Fruit fly (Drosophila melanogaster) whole organism, embryonic: ENCODE measurements around the gene Gr9a.

Experiments used
- Adf1 ChIP-seq: fragments of 200-800 bp; sonication (Bioruptor generic); IDR thresholded peaks from 2 replicates; pipeline ENCODE4 v1.3.6; 2022; ENCODE audit warnings: missing biosample characterization, missing genetic modification characterization
- Awh ChIP-seq: fragments of 200-800 bp; sonication (Bioruptor generic); IDR thresholded peaks from 2 replicates; pipeline ENCODE4, ENCODE4 v1.3.6; 2022; ENCODE audit warnings: missing biosample characterization, missing genetic modification characterization
- CG10366 ChIP-seq: fragments of 200-800 bp; sonication (Bioruptor generic); IDR thresholded peaks from 2 replicates; pipeline ENCODE4 v1.3.6; 2022; ENCODE audit warnings: missing biosample characterization, missing genetic modification characterization
- CG11398 ChIP-seq: fragments of 200-800 bp; sonication (Bioruptor generic); optimal IDR thresholded peaks from 2 replicates; lab custom pipeline; 2016; ENCODE audit warnings: missing biosample characterization, missing genetic modification characterization
- CG11504 ChIP-seq: fragments of 200-800 bp; sonication (Bioruptor generic); optimal IDR thresholded peaks from 3 replicates; lab custom pipeline; 2019; ENCODE audit warnings: missing biosample characterization, mild to moderate bottlenecking, missing genetic modification characterization, moderate library complexity
- CG12071 ChIP-seq: fragments of 200-800 bp; sonication (Bioruptor generic); optimal IDR thresholded peaks from 3 replicates; lab custom pipeline; 2018; ENCODE audit warnings: missing biosample characterization, mild to moderate bottlenecking, missing genetic modification characterization
- CG12155 ChIP-seq: fragments of 200-800 bp; sonication (Bioruptor generic); optimal IDR thresholded peaks from 3 replicates; lab custom pipeline; 2016; ENCODE audit warnings: missing biosample characterization, missing genetic modification characterization
- CG12299 ChIP-seq: fragments of 200-800 bp; sonication (Bioruptor generic); optimal IDR thresholded peaks from 2 replicates; lab custom pipeline; 2018; ENCODE audit warnings: missing biosample characterization, mild to moderate bottlenecking, missing genetic modification characterization
- CG13287 ChIP-seq: fragments of 200-800 bp; sonication (Bioruptor generic); IDR thresholded peaks from 2 replicates; pipeline ENCODE4 v1.3.6; 2022; ENCODE audit warnings: missing biosample characterization, missing genetic modification characterization; ENCODE audit not compliant: partially characterized antibody
- CG15073 ChIP-seq: fragments of 200-800 bp; sonication (Bioruptor generic); optimal IDR thresholded peaks from 2 replicates; lab custom pipeline; 2016; ENCODE audit warnings: missing biosample characterization, missing genetic modification characterization
- CG17612 ChIP-seq: fragments of 200-800 bp; sonication (Bioruptor generic); IDR thresholded peaks from 2 replicates; pipeline ENCODE4 v1.3.6; 2022; ENCODE audit warnings: missing biosample characterization, missing genetic modification characterization
- CG17802 ChIP-seq: fragments of 200-800 bp; sonication (Bioruptor generic); optimal IDR thresholded peaks from 2 replicates; lab custom pipeline; 2018; ENCODE audit warnings: missing biosample characterization, mild to moderate bottlenecking, missing genetic modification characterization, moderate library complexity
- CG2199 ChIP-seq: fragments of 200-800 bp; sonication (Bioruptor generic); IDR thresholded peaks from 3 replicates; pipeline ENCODE4 v1.3.6; 2022; ENCODE audit warnings: missing biosample characterization, missing genetic modification characterization
- CG2712 ChIP-seq: fragments of 200-800 bp; optimal IDR thresholded peaks from 3 replicates; lab custom pipeline; 2019; ENCODE audit warnings: missing biosample characterization, mild to moderate bottlenecking, missing genetic modification characterization, moderate library complexity
- CG42726 ChIP-seq: fragments of 200-800 bp; sonication (Bioruptor generic); IDR thresholded peaks from 2 replicates; pipeline ENCODE4 v1.3.6; 2022; ENCODE audit warnings: missing biosample characterization, missing genetic modification characterization; ENCODE audit not compliant: partially characterized antibody
- CG6175 ChIP-seq: fragments of 200-800 bp; sonication (Bioruptor generic); IDR thresholded peaks from 3 replicates; pipeline ENCODE4 v1.3.6; 2022; ENCODE audit warnings: missing biosample characterization, missing genetic modification characterization
- CG6254 ChIP-seq: fragments of 200-800 bp; sonication (Bioruptor generic); optimal IDR thresholded peaks from 3 replicates; lab custom pipeline; 2017; ENCODE audit warnings: mild to moderate bottlenecking, missing biosample characterization, missing genetic modification reagents, missing genetic modification characterization
- CG6654 ChIP-seq: fragments of 200-800 bp; sonication (Bioruptor generic); optimal IDR thresholded peaks from 2 replicates; lab custom pipeline; 2017; ENCODE audit warnings: missing biosample characterization, mild to moderate bottlenecking, missing genetic modification characterization
- CG6813 ChIP-seq: fragments of 200-800 bp; sonication (Bioruptor generic); optimal IDR thresholded peaks from 2 replicates; lab custom pipeline; 2017; ENCODE audit warnings: missing biosample characterization, missing genetic modification characterization, mild to moderate bottlenecking, moderate library complexity, missing genetic modification reagents
- Drgx ChIP-seq: fragments of 200-800 bp; sonication (Bioruptor generic); IDR thresholded peaks from 2 replicates; pipeline ENCODE4 v1.3.6; 2022; ENCODE audit warnings: missing biosample characterization, missing genetic modification characterization
- Ets97D ChIP-seq: fragments of 200-800 bp; sonication (Bioruptor generic); optimal IDR thresholded peaks from 3 replicates; lab custom pipeline; 2016; ENCODE audit warnings: missing biosample characterization, missing genetic modification characterization
- H2.0 ChIP-seq: fragments of 200-800 bp; sonication (Bioruptor generic); IDR thresholded peaks from 2 replicates; pipeline ENCODE4 v1.3.6; 2022; ENCODE audit warnings: missing biosample characterization, missing genetic modification characterization
- Hr78 ChIP-seq, 2 experiments: fragments of 200-800 bp in 1 of 2; fragments of >200 bp in 1 of 2; sonication (Bioruptor generic) in 1 of 2; optimal IDR thresholded peaks; 2 replicates each; lab custom pipeline; 2017 to 2019; ENCODE audit warnings: missing biosample characterization in 2 of 2, missing genetic modification characterization in 2 of 2, mild to moderate bottlenecking in 1 of 2, moderate library complexity in 1 of 2
- Lim3 ChIP-seq: fragments of 200-800 bp; sonication (Bioruptor generic); IDR thresholded peaks from 2 replicates; pipeline ENCODE4 v1.3.6; 2022; ENCODE audit warnings: missing biosample characterization, missing genetic modification characterization
- NC2β ChIP-seq: fragments of 200-800 bp; sonication (Bioruptor generic); optimal IDR thresholded peaks from 2 replicates; lab custom pipeline; 2016; ENCODE audit warnings: missing biosample characterization, missing genetic modification characterization
- NK7.1 ChIP-seq: fragments of 200-800 bp; sonication (Bioruptor generic); optimal IDR thresholded peaks from 3 replicates; lab custom pipeline; 2016; ENCODE audit warnings: missing biosample characterization, missing genetic modification characterization
- Poxn ChIP-seq: fragments of 200-800 bp; sonication (Bioruptor generic); IDR thresholded peaks from 2 replicates; pipeline ENCODE4 v1.3.6; 2022; ENCODE audit warnings: missing biosample characterization, missing genetic modification characterization
- Ptx1 ChIP-seq: fragments of 200-800 bp; sonication (Bioruptor generic); IDR thresholded peaks from 2 replicates; pipeline ENCODE4 v1.3.6; 2022; ENCODE audit warnings: missing biosample characterization, missing genetic modification characterization
- Scr ChIP-seq: fragments of 200-800 bp; sonication (Bioruptor generic); IDR thresholded peaks from 2 replicates; pipeline ENCODE4 v1.3.6; 2022; ENCODE audit warnings: missing biosample characterization, missing genetic modification characterization; ENCODE audit not compliant: partially characterized antibody
- Sox100B ChIP-seq: fragments of 200-800 bp; sonication (Bioruptor generic); optimal IDR thresholded peaks from 3 replicates; lab custom pipeline; 2018; ENCODE audit warnings: missing biosample characterization, mild to moderate bottlenecking, missing genetic modification characterization
- Tbp ChIP-seq: fragments of >200 bp; optimal IDR thresholded peaks from 2 replicates; lab custom pipeline; 2018; ENCODE audit warnings: missing biosample characterization, missing genetic modification characterization
- Usf ChIP-seq: fragments of 200-800 bp; sonication (Bioruptor generic); optimal IDR thresholded peaks from 2 replicates; lab custom pipeline; 2017; ENCODE audit warnings: missing genotype, missing biosample characterization, missing genetic modification characterization
- Xrp1 ChIP-seq: fragments of 200-800 bp; sonication (Bioruptor generic); IDR thresholded peaks from 2 replicates; pipeline ENCODE4 v1.3.6; 2022; ENCODE audit warnings: missing biosample characterization, missing genetic modification characterization
- dimm ChIP-seq: fragments of 200-800 bp; sonication (Bioruptor generic); IDR thresholded peaks from 2 replicates; pipeline ENCODE4 v1.3.6; 2022; ENCODE audit warnings: missing biosample characterization, missing genetic modification characterization
- dmrt99B ChIP-seq: fragments of 200-800 bp; sonication (Bioruptor generic); optimal IDR thresholded peaks from 2 replicates; lab custom pipeline; 2018; ENCODE audit warnings: missing biosample characterization, mild to moderate bottlenecking, missing genetic modification characterization, moderate library complexity
- dysf ChIP-seq: fragments of 200-800 bp; sonication (Bioruptor generic); IDR thresholded peaks from 3 replicates; pipeline ENCODE4 v1.3.6; 2022; ENCODE audit warnings: missing biosample characterization, missing genetic modification characterization
- esg ChIP-seq: fragments of 200-800 bp; sonication (Bioruptor generic); conservative IDR thresholded peaks from 2 replicates; pipeline ENCODE4 v1.3.6; 2022; ENCODE audit warnings: missing biosample characterization, missing genetic modification characterization
- eve ChIP-seq, 2 experiments: fragments of >200 bp; optimal IDR thresholded peaks; 2 replicates each; lab custom pipeline; 2017; ENCODE audit warnings: missing biosample characterization in 2 of 2, missing genetic modification characterization in 2 of 2
- fru ChIP-seq: fragments of >200 bp; optimal IDR thresholded peaks from 2 replicates; lab custom pipeline; 2017
- nom ChIP-seq: fragments of 200-800 bp; sonication (Bioruptor generic); optimal IDR thresholded peaks from 2 replicates; lab custom pipeline; 2017; ENCODE audit warnings: missing biosample characterization, missing genetic modification characterization, mild to moderate bottlenecking, moderate library complexity, missing genetic modification reagents
- oc ChIP-seq: fragments of 200-800 bp; sonication (Bioruptor generic); optimal IDR thresholded peaks from 2 replicates; lab custom pipeline; 2018; ENCODE audit warnings: missing biosample characterization, mild to moderate bottlenecking, missing genetic modification characterization, moderate library complexity
- pan ChIP-seq, 4 experiments: fragments of >200 bp in 3 of 4; fragments of 200-800 bp in 1 of 4; sonication (Bioruptor generic) in 1 of 4; optimal IDR thresholded peaks in 3 of 4; IDR thresholded peaks in 1 of 4; 2 replicates each; pipeline versions ENCODE4 v1.3.6 to Lab custom; 2017 to 2022; ENCODE audit warnings: missing biosample characterization in 2 of 4, missing genetic modification characterization in 2 of 4, mixed read lengths in 1 of 4
- prd ChIP-seq, 3 experiments: fragments of >200 bp in 2 of 3; fragments of 200-800 bp in 1 of 3; sonication (Bioruptor generic) in 1 of 3; optimal IDR thresholded peaks in 2 of 3; IDR thresholded peaks in 1 of 3; 2 replicates in 2 of 3; 3 replicates in 1 of 3; pipeline versions ENCODE4 v1.3.6 to Lab custom; 2017 to 2022; ENCODE audit warnings: missing biosample characterization in 1 of 3, missing genetic modification characterization in 1 of 3
- repo ChIP-seq: fragments of 200-800 bp; sonication (Bioruptor generic); optimal IDR thresholded peaks from 2 replicates; lab custom pipeline; 2016; ENCODE audit warnings: missing biosample characterization, missing genetic modification characterization
- sens ChIP-seq: fragments of 200-800 bp; sonication (Bioruptor generic); peaks from one replicate; lab custom pipeline; 2016; ENCODE audit warnings: missing biosample characterization, missing genetic modification characterization
- sqz ChIP-seq: fragments of 200-800 bp; sonication (Bioruptor generic); optimal IDR thresholded peaks from 3 replicates; lab custom pipeline; 2018; ENCODE audit warnings: missing biosample characterization, mild to moderate bottlenecking, missing genetic modification characterization
- toy ChIP-seq: fragments of 200-800 bp; sonication (Bioruptor generic); IDR thresholded peaks from 2 replicates; pipeline ENCODE4 v1.3.6; 2022; ENCODE audit warnings: missing biosample characterization, missing genetic modification characterization
- ttk ChIP-seq: fragments of 200-800 bp; sonication (Bioruptor generic); IDR thresholded peaks from 2 replicates; pipeline ENCODE4 v2.1.2; 2022; ENCODE audit warnings: missing biosample characterization, missing genetic modification characterization

Gr9a gene

DNA sequence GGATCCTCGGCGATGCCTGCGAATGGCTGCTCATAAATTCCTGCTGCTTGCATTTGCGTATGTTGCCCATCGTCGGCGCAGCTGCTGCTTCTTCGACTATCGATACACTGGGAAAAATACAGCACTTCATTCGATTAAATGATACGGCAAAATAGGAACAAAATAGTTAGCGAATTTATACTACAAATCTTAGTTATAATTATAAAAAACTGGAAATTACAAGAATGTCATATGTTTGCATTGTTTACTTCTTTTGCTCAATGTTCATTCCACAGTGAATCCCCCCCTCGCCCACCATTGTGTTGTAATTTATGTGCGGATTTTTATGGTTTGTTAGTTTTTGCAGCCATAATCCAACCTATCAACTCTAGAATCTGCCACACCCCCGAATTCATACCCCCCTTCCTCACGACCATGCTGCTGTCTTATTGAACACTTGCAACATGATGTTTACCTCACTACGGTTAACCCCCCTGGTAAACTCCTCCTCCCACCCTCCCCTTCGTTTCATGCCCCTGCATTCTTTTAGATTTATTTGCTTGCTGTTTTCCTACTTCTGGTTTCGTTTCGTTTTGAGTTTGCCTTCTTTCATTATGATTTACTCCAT lies 44.4 kb downstream of the Gr9a start (continued):
- TF ChIP-seq CG6654 (GFP tag; lab: Kevin White, UChicago) (no peak), Ptx1 (GFP tag; lab: Robert Waterston, UW) (0 out of 2 replicates have a peak, but pooled peaks have one; percentile 23), CG11504 (no peak), CG2712 (tag; lab: Kevin White, UChicago) (peak; percentile 40), repo (GFP tag; lab: Kevin White, UChicago) (no peak), ttk (GFP tag; lab: Robert Waterston, UW) (no peak), CG12299 (tag; lab: Kevin White, UChicago) (no peak), Usf (GFP tag; lab: Kevin White, UChicago) (no peak), CG17802 (tag; lab: Kevin White, UChicago) (no peak), sens (GFP tag; lab: Kevin White, UChicago) (peak; percentile 71), fru (lab: Kevin White, UChicago) (no peak), dimm (GFP tag; lab: Robert Waterston, UW) (no peak), nom (GFP tag; lab: Kevin White, UChicago) (peak; percentile 52)

DNA sequence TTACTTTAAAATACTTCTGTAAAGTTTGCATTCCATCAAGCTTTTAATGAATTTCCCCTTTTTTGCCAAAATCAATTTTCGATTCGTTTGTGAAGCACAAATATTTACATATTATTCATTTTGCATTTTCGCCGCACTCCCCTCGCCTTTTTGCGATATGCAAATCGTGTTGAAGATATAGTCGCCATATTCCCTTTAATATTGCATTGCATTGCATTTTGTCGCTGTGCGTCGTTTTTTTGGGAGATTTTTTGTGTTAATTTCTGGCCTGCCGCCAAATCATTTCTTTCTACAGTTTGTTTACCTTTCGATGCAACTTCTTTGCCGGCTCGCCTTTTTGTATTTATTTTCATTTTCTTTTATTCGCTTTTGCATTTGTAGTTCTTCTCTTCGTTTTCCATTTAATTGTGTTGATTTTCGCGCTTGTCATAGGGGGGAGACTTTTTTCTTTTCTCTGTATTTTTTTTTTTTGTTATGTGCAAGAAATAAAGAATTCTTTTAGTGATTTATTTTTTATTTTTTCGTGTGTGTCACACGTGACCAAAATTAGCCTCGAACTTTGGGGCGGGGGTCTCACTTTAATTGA lies 45.2 kb downstream of the Gr9a start:
- TF ChIP-seq Sox100B (GFP tag; lab: Kevin White, UChicago) (no peak), sens (GFP tag; lab: Kevin White, UChicago) (no peak), CG15073 (no peak), CG6254 (GFP tag; lab: Kevin White, UChicago) (no peak), Poxn (GFP tag; lab: Robert Waterston, UW) (no peak), dmrt99B (tag; lab: Kevin White, UChicago) (no peak), CG12071 (GFP tag; lab: Kevin White, UChicago) (no peak), CG6175 (no peak), Adf1 (GFP tag; lab: Robert Waterston, UW) (no peak), CG2199 (GFP tag; lab: Robert Waterston, UW) (0 out of 3 replicates have a peak, but pooled peaks have one; percentile 31), prd (optimal IDR thresholded peaks at IDR 0.05; lab: Kevin White, UChicago) (no peak), prd (GFP tag; IDR thresholded peaks at IDR 0.05; lab: Robert Waterston, UW) (no peak), Tbp (GFP tag; lab: Kevin White, UChicago) (no peak), NC2β (no peak), Drgx (peak; percentile 78)

DNA sequence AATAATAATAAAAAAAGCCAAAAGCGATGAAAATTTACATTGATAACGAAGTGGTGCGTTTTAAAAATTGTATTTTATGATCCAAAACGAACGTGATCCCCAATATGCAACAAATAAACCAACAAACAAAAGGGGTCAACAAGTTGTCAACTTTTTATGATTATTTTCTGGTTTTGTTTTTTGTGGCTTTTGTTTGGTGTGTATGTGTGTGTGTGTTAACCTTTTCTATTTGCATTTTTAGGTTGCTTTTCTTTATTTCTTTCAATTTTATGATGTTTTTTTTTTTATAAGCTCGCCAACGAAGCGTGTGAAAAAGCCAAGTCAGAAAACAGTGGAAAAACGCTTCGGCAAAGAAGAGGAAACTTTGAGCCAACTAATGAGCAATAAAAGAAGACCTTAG lies 46.9 kb downstream of the Gr9a start:
- TF ChIP-seq eve (GFP tag; optimal IDR thresholded peaks at IDR 0.05; lab: Kevin White, UChicago), result no peak
- peak; percentile 57 for TF ChIP-seq sqz (GFP tag; lab: Kevin White, UChicago)
- TF ChIP-seq Lim3 (GFP tag; lab: Robert Waterston, UW), result no peak
- TF ChIP-seq toy (GFP tag; lab: Robert Waterston, UW), result no peak
- no peak for TF ChIP-seq CG6813 (GFP tag; lab: Kevin White, UChicago)
- no peak for TF ChIP-seq Scr (GFP tag; lab: Robert Waterston, UW)
- TF ChIP-seq Awh, result peak; percentile 66
- no peak for TF ChIP-seq CG42726 (GFP tag; lab: Robert Waterston, UW)
- TF ChIP-seq Hr78 (GFP tag; optimal IDR thresholded peaks at IDR 0.05; lab: Kevin White, UChicago), result peak in 1 of 2 experiments; percentile 63
- no peak for TF ChIP-seq Ets97D (GFP tag; lab: Kevin White, UChicago)
- no peak for TF ChIP-seq CG13287 (GFP tag; lab: Robert Waterston, UW)
- TF ChIP-seq oc (tag; lab: Kevin White, UChicago), result peak; percentile 5
- TF ChIP-seq CG10366 (GFP tag; lab: Robert Waterston, UW), result no peak
- no peak for TF ChIP-seq NK7.1
- TF ChIP-seq CG12155 (GFP tag; lab: Kevin White, UChicago), result no peak
- TF ChIP-seq dysf (GFP tag; lab: Robert Waterston, UW), result no peak
- TF ChIP-seq esg (GFP tag; lab: Robert Waterston, UW), result no peak
- no peak for TF ChIP-seq pan (optimal IDR thresholded peaks at IDR 0.05; lab: Kevin White, UChicago)
- no peak for TF ChIP-seq pan (GFP tag; optimal IDR thresholded peaks at IDR 0.05 in 1 of 2, IDR thresholded peaks at IDR 0.05 in 1 of 2)
- TF ChIP-seq CG11398 (GFP tag; lab: Kevin White, UChicago), result no peak
- TF ChIP-seq H2.0 (GFP tag; lab: Robert Waterston, UW), result no peak
- no peak for TF ChIP-seq CG17612
- no peak for TF ChIP-seq Xrp1 (GFP tag; lab: Robert Waterston, UW)
